Fruit fly (Drosophila melanogaster): ENCODE measurements around the gene Ssdp.

The Ssdp gene

dm6 chr3R:18185385-18185784, 14.0 kb downstream of the Ssdp start, which contains the start of the genes Arp5 and CG7208 (continued):
- peak; percentile 57 for TF ChIP-seq zen (tag; optimal IDR thresholded peaks at IDR 0.05)
- peak; percentile 52 for TF ChIP-seq CG18764 (GFP tag; optimal IDR thresholded peaks at IDR 0.05)
- TF ChIP-seq CG9609 (GFP tag; optimal IDR thresholded peaks at IDR 0.05), result peak; percentile 31
- TF ChIP-seq ham (GFP tag; IDR thresholded peaks at IDR 0.05), result no peak
- TF ChIP-seq CG2120 (GFP tag; optimal IDR thresholded peaks at IDR 0.05), result peak; percentile 91
- peak; percentile 61 for TF ChIP-seq HHEX (GFP tag; optimal IDR thresholded peaks at IDR 0.05)
- peak; percentile 71 for TF ChIP-seq B-H2 (GFP tag; optimal IDR thresholded peaks at IDR 0.05)
- peak; percentile 76 for TF ChIP-seq PHDP (tag; optimal IDR thresholded peaks at IDR 0.05)
- no peak for TF ChIP-seq pan (optimal IDR thresholded peaks at IDR 0.05)
- peak in 1 of 2 experiments; percentile 71 for TF ChIP-seq pan (GFP tag; optimal IDR thresholded peaks at IDR 0.05 in 1 of 2, IDR thresholded peaks at IDR 0.05 in 1 of 2)
- 0 out of 2 replicates have a peak, but pooled peaks have one; percentile 36 for TF ChIP-seq cas (GFP tag; IDR thresholded peaks at IDR 0.05)
- TF ChIP-seq CoRest (tag; optimal IDR thresholded peaks at IDR 0.05), result peak; percentile 86
- no peak; the same call in 1 of the 2 replicates for TF ChIP-seq seq (GFP tag; IDR thresholded peaks at IDR 0.05)
- no peak for TF ChIP-seq CG6854 (GFP tag; optimal IDR thresholded peaks at IDR 0.05)
- no peak for TF ChIP-seq grn (GFP tag; optimal IDR thresholded peaks at IDR 0.05)
- peak; percentile 8; the same call in 1 of the 3 replicates for TF ChIP-seq ase (GFP tag; IDR thresholded peaks at IDR 0.05)
- TF ChIP-seq CG15514 (GFP tag; optimal IDR thresholded peaks at IDR 0.05), result peak; percentile 98
- peak; percentile 70 for TF ChIP-seq Fer1 (GFP tag; optimal IDR thresholded peaks at IDR 0.05)
- no peak for TF ChIP-seq hbn (GFP tag; IDR thresholded peaks at IDR 0.05; ENCODE audit: partially characterized antibody)
- TF ChIP-seq CG1792 (GFP tag; optimal IDR thresholded peaks at IDR 0.05), result peak; percentile 4
- no peak for TF ChIP-seq rib (GFP tag; IDR thresholded peaks at IDR 0.05)
- TF ChIP-seq CG2129 (GFP tag; IDR thresholded peaks at IDR 0.05; ENCODE audit: partially characterized antibody), result no peak
- peak; percentile 67 for TF ChIP-seq Xrp1 (GFP tag; IDR thresholded peaks at IDR 0.05)
- TF ChIP-seq CG14050 (GFP tag; IDR thresholded peaks at IDR 0.05), result 0 out of 3 replicates have a peak, but pooled peaks have one; percentile 13
- no peak for TF ChIP-seq unpg (GFP tag; optimal IDR thresholded peaks at IDR 0.05)
- no peak for TF ChIP-seq CG7963 (GFP tag; IDR thresholded peaks at IDR 0.05; ENCODE audit: partially characterized antibody)
- TF ChIP-seq CG42726 (GFP tag; IDR thresholded peaks at IDR 0.05; ENCODE audit: partially characterized antibody), result no peak
- TF ChIP-seq CG10267 (tag; optimal IDR thresholded peaks at IDR 0.05), result peak; percentile 95
- TF ChIP-seq Elba2 (GFP tag; optimal IDR thresholded peaks at IDR 0.05), result peak; percentile 29
- TF ChIP-seq Myb (GFP tag; optimal IDR thresholded peaks at IDR 0.05), result peak; percentile 86
- peak; percentile 40 for TF ChIP-seq crc (GFP tag; optimal IDR thresholded peaks at IDR 0.05)
- peak; percentile 59 for TF ChIP-seq CG11085 (GFP tag; IDR thresholded peaks at IDR 0.05)
- peak; percentile 79 for TF ChIP-seq sob (GFP tag; IDR thresholded peaks at IDR 0.05)
- TF ChIP-seq mam (GFP tag; optimal IDR thresholded peaks at IDR 0.05), result peak; percentile 70
- TF ChIP-seq fd96Cb (tag; optimal IDR thresholded peaks at IDR 0.05), result peak; percentile 62
- TF ChIP-seq HLH54F (GFP tag; optimal IDR thresholded peaks at IDR 0.05), result peak; percentile 57
- no peak for TF ChIP-seq CG11504 (tag; optimal IDR thresholded peaks at IDR 0.05)
- peak; percentile 90 for TF ChIP-seq Ets65A (GFP tag)
- peak; percentile 34 for TF ChIP-seq CG3995 (GFP tag; optimal IDR thresholded peaks at IDR 0.05)
- peak; percentile 59 for TF ChIP-seq bab2 (GFP tag; optimal IDR thresholded peaks at IDR 0.05)
- TF ChIP-seq sqz (GFP tag; optimal IDR thresholded peaks at IDR 0.05), result no peak
- peak; percentile 57 for TF ChIP-seq ranshi (GFP tag; IDR thresholded peaks at IDR 0.05)
- TF ChIP-seq CG11695 (GFP tag; IDR thresholded peaks at IDR 0.05), result peak; percentile 49; the same call in 1 of the 3 replicates
- peak; percentile 48 for TF ChIP-seq ewg (GFP tag; optimal IDR thresholded peaks at IDR 0.05)
- no peak for TF ChIP-seq ttk (GFP tag; IDR thresholded peaks at IDR 0.05)
- TF ChIP-seq CHES-1-like (GFP tag; optimal IDR thresholded peaks at IDR 0.05), result peak; percentile 66
- TF ChIP-seq CG17361 (GFP tag; IDR thresholded peaks at IDR 0.05), result peak; percentile 67
- no peak for TF ChIP-seq CG3065 (GFP tag; optimal IDR thresholded peaks at IDR 0.05)
- peak; percentile 50; the same call in 2 of the 4 replicates for TF ChIP-seq Gug (GFP tag; IDR thresholded peaks at IDR 0.05)
- peak; percentile 80 for TF ChIP-seq HmgZ (tag; optimal IDR thresholded peaks at IDR 0.05)
- TF ChIP-seq CG30431 (GFP tag; optimal IDR thresholded peaks at IDR 0.05), result peak; percentile 5

All from whole organism, embryonic.